Worm (Caenorhabditis elegans) whole organism, L1 larva: ENCODE results near the gene C01B9.4.

Source experiments
- C16A3.4 ChIP-seq: fragments of 150-350 bp; optimal IDR thresholded peaks from 2 replicates; lab custom pipeline; 2014; ENCODE audit warnings: missing biosample characterization, missing genetic modification characterization
- aly-2 ChIP-seq: fragments of 150-350 bp; optimal IDR thresholded peaks from 2 replicates; lab custom pipeline; 2014; ENCODE audit warnings: missing biosample characterization, missing genetic modification characterization
- egl-27 ChIP-seq, 2 experiments: fragments of 150-350 bp in 1 of 2; sonication (generic microtip); optimal IDR thresholded peaks; 3 replicates each; lab custom pipeline; 2017 to 2018; ENCODE audit warnings: missing biosample characterization in 2 of 2, missing genetic modification characterization in 2 of 2, missing genetic modification reagents in 2 of 2
- lin-13 ChIP-seq: fragments of 150-350 bp; optimal IDR thresholded peaks from 2 replicates; lab custom pipeline; 2014; ENCODE audit warnings: missing biosample characterization, missing genetic modification reagents, missing genetic modification characterization
- lin-14 ChIP-seq: fragments of 200-800 bp; sonication (Bioruptor generic); optimal IDR thresholded peaks from 2 replicates; lab custom pipeline; 2018; ENCODE audit warnings: mild to moderate bottlenecking, missing genetic modification characterization, moderate library complexity, missing compliant biosample characterization
- nhr-12 ChIP-seq: sonication (generic microtip); optimal IDR thresholded peaks from 2 replicates; lab custom pipeline; 2017; ENCODE audit warnings: missing biosample characterization, missing genetic modification characterization
- nhr-47 ChIP-seq: sonication (generic microtip); optimal IDR thresholded peaks from 2 replicates; lab custom pipeline; 2016; ENCODE audit warnings: mild to moderate bottlenecking, missing genetic modification characterization, moderate library complexity, missing compliant biosample characterization
- pax-3 ChIP-seq: fragments of 200-800 bp; sonication (Bioruptor generic); optimal IDR thresholded peaks from 2 replicates; lab custom pipeline; 2018; ENCODE audit warnings: mild to moderate bottlenecking, missing genetic modification characterization, moderate library complexity, missing compliant biosample characterization
- pqm-1 ChIP-seq: sonication (generic microtip); optimal IDR thresholded peaks from 3 replicates; lab custom pipeline; 2017; ENCODE audit warnings: missing biosample characterization, missing genetic modification characterization
- rnt-1 ChIP-seq: sonication (generic microtip); optimal IDR thresholded peaks from 2 replicates; lab custom pipeline; 2016; ENCODE audit warnings: mild to moderate bottlenecking, missing genetic modification characterization, moderate library complexity, missing compliant biosample characterization
- unc-62 ChIP-seq: fragments of 150-350 bp; optimal IDR thresholded peaks from 2 replicates; lab custom pipeline; 2014; ENCODE audit warnings: missing biosample characterization, missing genetic modification reagents, missing genetic modification characterization

DNA sequence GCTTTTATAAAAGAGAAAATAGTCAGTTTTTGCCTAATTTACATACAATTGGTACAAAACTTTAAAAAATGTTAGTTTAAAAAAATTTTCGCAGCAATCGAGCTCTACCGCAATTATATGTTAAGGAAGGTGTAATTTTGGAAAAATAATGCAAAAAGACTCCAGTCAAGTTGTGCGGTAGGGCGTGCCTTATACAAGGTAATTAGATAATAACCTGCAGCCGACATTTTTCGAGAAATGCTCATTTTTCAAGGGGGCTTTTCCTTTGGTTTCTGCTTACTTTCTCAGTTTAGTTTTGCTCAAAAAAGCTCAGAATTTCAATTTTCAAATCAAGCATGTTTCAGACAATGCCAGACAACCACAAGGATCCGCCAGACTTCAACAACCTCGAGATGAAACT lies 46.5 kb upstream of the C01B9.4 start, which contains the start of gene F08G2.4:
- no peak for TF ChIP-seq pqm-1
- no peak for TF ChIP-seq unc-62
- no peak for TF ChIP-seq C16A3.4
- TF ChIP-seq egl-27 (tag; optimal IDR thresholded peaks at IDR 0.05; lab: Kevin White, UChicago) = no peak
- no peak for TF ChIP-seq lin-13 (GFP tag; lab: Kevin White, UChicago)
- TF ChIP-seq aly-2 (tag; lab: Kevin White, UChicago) = no peak
- no peak for TF ChIP-seq rnt-1 (tag; lab: Kevin White, UChicago)
- TF ChIP-seq lin-14 (GFP tag; lab: Kevin White, UChicago) = no peak
- no peak for TF ChIP-seq pax-3
- TF ChIP-seq nhr-12 (tag; lab: Kevin White, UChicago) = no peak
- TF ChIP-seq nhr-47 (tag; lab: Kevin White, UChicago) = no peak
